Fruit fly (Drosophila melanogaster) whole organism, prepupa: ENCODE data around the gene topi.
A peak's percentile ranks its signal among the peaks of the same experiment; 100 is the strongest.

ENCODE experiments used
- Blimp-1 ChIP-seq: fragments of 200-800 bp; sonication (Bioruptor generic); optimal IDR thresholded peaks from 3 replicates; lab custom pipeline; 2017; ENCODE audit warnings: missing biosample characterization, missing genetic modification characterization, mild to moderate bottlenecking, moderate library complexity, missing genetic modification reagents
- CG10631 ChIP-seq: fragments of 200-800 bp; sonication (Bioruptor generic); optimal IDR thresholded peaks from 2 replicates; lab custom pipeline; 2016; ENCODE audit warnings: missing biosample characterization, missing genetic modification characterization
- CG11762 ChIP-seq: fragments of 200-800 bp; sonication (Bioruptor generic); optimal IDR thresholded peaks from 3 replicates; lab custom pipeline; 2016; ENCODE audit warnings: missing biosample characterization, missing genetic modification characterization; ENCODE audit not compliant: insufficient read depth
- CG11902 ChIP-seq: fragments of 200-800 bp; sonication (Bioruptor generic); optimal IDR thresholded peaks from 3 replicates; lab custom pipeline; 2016; ENCODE audit warnings: missing biosample characterization, missing genetic modification characterization
- CG15336 ChIP-seq: fragments of 200-800 bp; sonication (Bioruptor generic); IDR thresholded peaks from 2 replicates; pipeline ENCODE4 v1.3.6; 2022; ENCODE audit warnings: missing biosample characterization, missing genetic modification characterization
- CG1621 ChIP-seq: fragments of 200-800 bp; sonication (Bioruptor generic); optimal IDR thresholded peaks from 3 replicates; lab custom pipeline; 2018; ENCODE audit warnings: missing biosample characterization, mild to moderate bottlenecking, missing genetic modification characterization
- CG16779 ChIP-seq: fragments of 200-800 bp; sonication (Bioruptor generic); optimal IDR thresholded peaks from 3 replicates; lab custom pipeline; 2017; ENCODE audit warnings: missing biosample characterization, mild to moderate bottlenecking, missing genetic modification characterization
- CG31627 ChIP-seq: fragments of 200-800 bp; sonication (Bioruptor generic); optimal IDR thresholded peaks from 3 replicates; lab custom pipeline; 2016; ENCODE audit warnings: missing biosample characterization, missing genetic modification characterization
- CG34406 ChIP-seq: fragments of 200-800 bp; sonication (Bioruptor generic); optimal IDR thresholded peaks from 3 replicates; lab custom pipeline; 2016; ENCODE audit warnings: missing biosample characterization, missing genetic modification characterization
- CG6163 ChIP-seq: fragments of 200-800 bp; sonication (Bioruptor generic); IDR thresholded peaks from 3 replicates; pipeline ENCODE4 v1.3.6; 2022; ENCODE audit warnings: missing biosample characterization, missing genetic modification characterization
- CG6276 ChIP-seq: fragments of 200-800 bp; sonication (Bioruptor generic); optimal IDR thresholded peaks from 2 replicates; lab custom pipeline; 2017; ENCODE audit warnings: missing biosample characterization, mild to moderate bottlenecking, missing genetic modification characterization
- CG6808 ChIP-seq: fragments of 200-800 bp; sonication (Bioruptor generic); optimal IDR thresholded peaks from 3 replicates; lab custom pipeline; 2017; ENCODE audit warnings: missing biosample characterization, missing genetic modification characterization, mild to moderate bottlenecking, moderate library complexity, missing genetic modification reagents
- CG6854 ChIP-seq: fragments of 200-800 bp; sonication (Bioruptor generic); optimal IDR thresholded peaks from 2 replicates; lab custom pipeline; 2017; ENCODE audit warnings: missing biosample characterization, mild to moderate bottlenecking, missing genetic modification characterization
- CG7368 ChIP-seq: fragments of 200-800 bp; sonication (Bioruptor generic); optimal IDR thresholded peaks from 3 replicates; lab custom pipeline; 2016; ENCODE audit warnings: missing biosample characterization, missing genetic modification characterization
- CG8319 ChIP-seq: fragments of 200-800 bp; sonication (Bioruptor generic); optimal IDR thresholded peaks from 3 replicates; lab custom pipeline; 2016; ENCODE audit warnings: missing biosample characterization, missing genetic modification characterization
- CG8632 ChIP-seq: fragments of 200-800 bp; sonication (Bioruptor generic); optimal IDR thresholded peaks from 3 replicates; lab custom pipeline; 2016; ENCODE audit warnings: missing biosample characterization, missing genetic modification characterization
- CG9139 ChIP-seq: fragments of 200-800 bp; sonication (Bioruptor generic); optimal IDR thresholded peaks from 3 replicates; lab custom pipeline; 2017; ENCODE audit warnings: missing biosample characterization, mild to moderate bottlenecking, missing genetic modification characterization
- Eip75B ChIP-seq: fragments of 200-800 bp; sonication (Bioruptor generic); optimal IDR thresholded peaks from 3 replicates; lab custom pipeline; 2016; ENCODE audit warnings: missing biosample characterization, missing genetic modification characterization
- Eip93F ChIP-seq: fragments of 200-800 bp; sonication (Bioruptor generic); optimal IDR thresholded peaks from 2 replicates; lab custom pipeline; 2016; ENCODE audit warnings: missing biosample characterization, mild to moderate bottlenecking, missing genetic modification characterization
- Ets96B ChIP-seq: fragments of 200-800 bp; optimal IDR thresholded peaks from 2 replicates; lab custom pipeline; 2019; ENCODE audit warnings: missing biosample characterization, mild to moderate bottlenecking, missing genetic modification characterization, moderate library complexity
- Gug ChIP-seq: fragments of 200-800 bp; sonication (Bioruptor generic); IDR thresholded peaks from 2 replicates; pipeline ENCODE4 v1.3.6; 2022; ENCODE audit warnings: missing biosample characterization, missing genetic modification characterization
- Hr38 ChIP-seq: sonication (Bioruptor generic); optimal IDR thresholded peaks from 2 replicates; lab custom pipeline; 2016; ENCODE audit warnings: missing biosample characterization, missing genetic modification characterization
- Hr4 ChIP-seq: fragments of 200-800 bp; sonication (Bioruptor generic); optimal IDR thresholded peaks from 3 replicates; lab custom pipeline; 2016; ENCODE audit warnings: missing biosample characterization, missing genetic modification characterization
- Met ChIP-seq: fragments of 200-800 bp; sonication (Bioruptor generic); optimal IDR thresholded peaks from 3 replicates; lab custom pipeline; 2016; ENCODE audit warnings: missing biosample characterization, missing genetic modification characterization
- OdsH ChIP-seq: fragments of 200-800 bp; sonication (Bioruptor generic); optimal IDR thresholded peaks from 3 replicates; lab custom pipeline; 2016; ENCODE audit warnings: missing biosample characterization, missing genetic modification characterization
- Smox ChIP-seq: fragments of 200-800 bp; sonication (Bioruptor generic); optimal IDR thresholded peaks from 3 replicates; lab custom pipeline; 2016; ENCODE audit warnings: missing biosample characterization, missing genetic modification characterization
- Sox102F ChIP-seq: fragments of 200-800 bp; sonication (Bioruptor generic); optimal IDR thresholded peaks from 2 replicates; lab custom pipeline; 2016; ENCODE audit warnings: missing biosample characterization, mild to moderate bottlenecking, missing genetic modification characterization
- Sox14 ChIP-seq: fragments of 200-800 bp; sonication (Bioruptor generic); optimal IDR thresholded peaks from 3 replicates; lab custom pipeline; 2016; ENCODE audit warnings: missing biosample characterization, missing genetic modification characterization
- Sox15 ChIP-seq: fragments of 200-800 bp; sonication (Bioruptor generic); optimal IDR thresholded peaks from 3 replicates; lab custom pipeline; 2016; ENCODE audit warnings: missing biosample characterization, missing genetic modification characterization
- achi ChIP-seq: fragments of 200-800 bp; sonication (Bioruptor generic); optimal IDR thresholded peaks from 3 replicates; lab custom pipeline; 2016; ENCODE audit warnings: missing biosample characterization, missing genetic modification characterization
- acj6 ChIP-seq: fragments of 200-800 bp; sonication (Bioruptor generic); optimal IDR thresholded peaks from 3 replicates; lab custom pipeline; 2016; ENCODE audit warnings: missing biosample characterization, missing genetic modification characterization
- cyc ChIP-seq: fragments of 200-800 bp; sonication (Bioruptor generic); optimal IDR thresholded peaks from 3 replicates; lab custom pipeline; 2016; ENCODE audit warnings: missing biosample characterization, missing genetic modification characterization
- dac ChIP-seq: fragments of 200-800 bp; sonication (Bioruptor generic); optimal IDR thresholded peaks from 2 replicates; lab custom pipeline; 2017; ENCODE audit warnings: missing biosample characterization, mild to moderate bottlenecking, missing genetic modification characterization
- esn ChIP-seq: fragments of 200-800 bp; sonication (Bioruptor generic); optimal IDR thresholded peaks from 2 replicates; lab custom pipeline; 2016; ENCODE audit warnings: missing biosample characterization, mild to moderate bottlenecking, missing genetic modification characterization, moderate library complexity
- fd59A ChIP-seq: fragments of 200-800 bp; sonication (Bioruptor generic); optimal IDR thresholded peaks from 2 replicates; lab custom pipeline; 2017; ENCODE audit warnings: missing biosample characterization, mild to moderate bottlenecking, missing genetic modification characterization, missing genetic modification reagents
- fd85E ChIP-seq: fragments of 200-800 bp; sonication (Bioruptor generic); optimal IDR thresholded peaks from 3 replicates; lab custom pipeline; 2016; ENCODE audit warnings: missing biosample characterization, missing genetic modification characterization
- lz ChIP-seq: fragments of 200-800 bp; sonication (Bioruptor generic); optimal IDR thresholded peaks from 3 replicates; lab custom pipeline; 2016; ENCODE audit warnings: missing biosample characterization, missing genetic modification characterization
- net ChIP-seq: fragments of 200-800 bp; sonication (Bioruptor generic); optimal IDR thresholded peaks from 3 replicates; lab custom pipeline; 2016; ENCODE audit warnings: missing biosample characterization, missing genetic modification characterization
- pdm3 ChIP-seq: fragments of 200-800 bp; sonication (Bioruptor generic); optimal IDR thresholded peaks from 3 replicates; lab custom pipeline; 2016; ENCODE audit warnings: missing biosample characterization, missing genetic modification characterization
- ss ChIP-seq, 2 experiments: fragments of 200-800 bp; sonication (Bioruptor generic); optimal IDR thresholded peaks; 2 replicates in 1 of 2; 3 replicates in 1 of 2; lab custom pipeline; 2017 to 2018; ENCODE audit warnings: mild to moderate bottlenecking in 2 of 2, missing biosample characterization in 2 of 2, missing genetic modification characterization in 2 of 2, moderate library complexity in 1 of 2
- topi ChIP-seq: fragments of 200-800 bp; sonication (Bioruptor generic); optimal IDR thresholded peaks from 3 replicates; lab custom pipeline; 2016; ENCODE audit warnings: missing biosample characterization, missing genetic modification characterization
- vri ChIP-seq: fragments of 200-800 bp; sonication (Bioruptor generic); optimal IDR thresholded peaks from 3 replicates; lab custom pipeline; 2016; ENCODE audit warnings: missing biosample characterization, mild to moderate bottlenecking, missing genetic modification characterization

The topi gene

DNA sequence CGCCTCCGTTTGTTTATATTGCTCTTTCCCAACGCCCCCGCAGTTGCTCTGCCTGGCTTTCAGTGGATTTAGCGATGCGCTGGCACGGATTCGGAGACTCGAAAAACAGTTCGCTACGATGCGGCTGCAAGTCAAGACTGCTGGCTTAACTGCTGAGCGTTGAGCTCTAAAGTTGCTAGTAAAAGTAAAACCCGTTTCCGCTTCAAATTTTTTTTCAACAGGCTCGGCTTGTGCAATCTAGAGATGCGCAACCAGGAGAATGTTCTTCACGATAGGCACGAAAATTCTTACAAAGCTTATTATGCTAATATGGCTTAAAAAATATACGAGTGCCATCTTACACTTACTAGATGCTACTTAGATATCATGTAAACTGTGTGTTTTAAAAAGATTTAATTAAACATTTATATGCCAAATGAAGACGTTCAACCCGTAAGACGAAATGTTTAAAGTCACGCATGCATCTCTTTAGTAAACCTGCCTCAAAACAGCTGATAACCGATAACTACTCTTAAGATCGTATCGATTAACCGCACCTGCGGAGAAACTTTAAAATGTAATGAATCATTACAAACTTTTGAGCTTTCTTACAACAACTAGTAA, 27.5 kb upstream of the topi start, which contains the start of gene CG12948 (continued):
- no peak for TF ChIP-seq achi (GFP tag; lab: Kevin White, UChicago)
- peak; percentile 60 for TF ChIP-seq CG31627 (GFP tag; lab: Kevin White, UChicago)
- TF ChIP-seq CG15336 (GFP tag; lab: Robert Waterston, UW) = no peak; the same call in 1 of the 2 replicates
- no peak for TF ChIP-seq acj6 (GFP tag; lab: Kevin White, UChicago)
- peak; percentile 80 for TF ChIP-seq esn
- no peak for TF ChIP-seq Eip75B (GFP tag; lab: Kevin White, UChicago)
- no peak for TF ChIP-seq Hr4 (GFP tag; lab: Kevin White, UChicago)
- no peak for TF ChIP-seq CG11762 (GFP tag; lab: Kevin White, UChicago)
- TF ChIP-seq fd59A (GFP tag; lab: Kevin White, UChicago) = no peak
- no peak for TF ChIP-seq CG8319 (GFP tag; lab: Kevin White, UChicago)
- no peak for TF ChIP-seq CG10631 (GFP tag; lab: Kevin White, UChicago)
- no peak for TF ChIP-seq Sox102F (GFP tag; lab: Kevin White, UChicago)
- no peak for TF ChIP-seq fd85E
- TF ChIP-seq vri = no peak
- no peak for TF ChIP-seq CG6808
- no peak for TF ChIP-seq Sox15 (GFP tag; lab: Kevin White, UChicago)
- TF ChIP-seq CG6854 (GFP tag; lab: Kevin White, UChicago) = peak; percentile 69
- TF ChIP-seq topi (GFP tag; lab: Kevin White, UChicago) = no peak
- no peak for TF ChIP-seq Sox14 (GFP tag; lab: Kevin White, UChicago)
- TF ChIP-seq Gug = 0 out of 2 replicates have a peak, but pooled peaks have one; percentile 14
- no peak for TF ChIP-seq cyc (GFP tag; lab: Kevin White, UChicago)
- TF ChIP-seq CG1621 (tag; lab: Kevin White, UChicago) = peak; percentile 50
- TF ChIP-seq CG6276 (GFP tag; lab: Kevin White, UChicago) = no peak
- TF ChIP-seq pdm3 = no peak
- no peak for TF ChIP-seq Hr38 (GFP tag; lab: Kevin White, UChicago)
- TF ChIP-seq Smox (GFP tag; lab: Kevin White, UChicago) = no peak
- no peak for TF ChIP-seq Ets96B (tag; lab: Kevin White, UChicago)
- TF ChIP-seq net (GFP tag; lab: Kevin White, UChicago) = no peak
- no peak for TF ChIP-seq ss (GFP tag; optimal IDR thresholded peaks at IDR 0.05; lab: Kevin White, UChicago)
- TF ChIP-seq CG11902 (GFP tag; lab: Kevin White, UChicago) = no peak
- no peak for TF ChIP-seq OdsH (GFP tag; lab: Kevin White, UChicago)
- no peak for TF ChIP-seq CG9139 (GFP tag; lab: Kevin White, UChicago)
- no peak for TF ChIP-seq Met (GFP tag; lab: Kevin White, UChicago)
- TF ChIP-seq CG6163 (GFP tag; lab: Robert Waterston, UW) = no peak
- no peak for TF ChIP-seq dac (GFP tag; lab: Kevin White, UChicago)
- TF ChIP-seq CG8632 (GFP tag; lab: Kevin White, UChicago) = no peak
- peak; percentile 45 for TF ChIP-seq Blimp-1 (GFP tag; lab: Kevin White, UChicago)
- no peak for TF ChIP-seq CG16779 (tag; lab: Kevin White, UChicago)

dm6 chr3R:9747875-9747899, 27.2 kb upstream of the topi start, which contains the start of gene PpD3:
Gene PpD3 (plus strand): TSS chr3R:9747875.
- TF ChIP-seq Eip93F (GFP tag; lab: Kevin White, UChicago) (no peak), CG34406 (GFP tag; lab: Kevin White, UChicago) (no peak), CG6276 (GFP tag; lab: Kevin White, UChicago) (no peak), net (GFP tag; lab: Kevin White, UChicago) (no peak), dac (GFP tag; lab: Kevin White, UChicago) (no peak), OdsH (GFP tag; lab: Kevin White, UChicago) (no peak), lz (no peak), CG7368 (GFP tag; lab: Kevin White, UChicago) (no peak), ss (GFP tag; optimal IDR thresholded peaks at IDR 0.05; lab: Kevin White, UChicago) (no peak), CG8319 (GFP tag; lab: Kevin White, UChicago) (no peak)
